Worm (Caenorhabditis elegans) whole organism, L3 larva: Measurements from ENCODE around the gene vps-33.2.

Source experiments
- nfya-1 ChIP-seq: sonication (generic microtip); optimal IDR thresholded peaks from 2 replicates; lab custom pipeline; 2017; ENCODE audit warnings: missing genetic modification characterization, mild to moderate bottlenecking, missing compliant biosample characterization, antibody characterized with exemption, moderate library complexity; ENCODE audit not compliant: insufficient read depth
- nhr-28 ChIP-seq: fragments of 150-350 bp; optimal IDR thresholded peaks from 2 replicates; lab custom pipeline; 2014; ENCODE audit warnings: missing biosample characterization, missing genetic modification characterization
- nhr-76 ChIP-seq: fragments of 150-350 bp; sonication (generic microtip); optimal IDR thresholded peaks from 5 replicates; lab custom pipeline; 2014; ENCODE audit warnings: missing biosample characterization, missing genetic modification characterization
- ztf-11 ChIP-seq: fragments of 150-350 bp; optimal IDR thresholded peaks from 2 replicates; lab custom pipeline; 2014; ENCODE audit warnings: missing biosample characterization, missing genetic modification characterization

ce11 chrII:6614500-6614899, 13.5 kb downstream of the vps-33.2 start:
- TF ChIP-seq nfya-1 (tag; lab: Kevin White, UChicago), result no peak
- no peak for TF ChIP-seq nhr-28 (tag; lab: Kevin White, UChicago)
- no peak for TF ChIP-seq nhr-76 (tag; lab: Kevin White, UChicago)
- TF ChIP-seq ztf-11, result no peak
